In genomic region chr3R:23248853-23249573, dm6 we compare ENCODE assay signal across 1 fruit fly cellular context.
TF ChIP-seq lines count a peak whose summit lies in the region.

CG4467 (minus strand) TSS chr3R:23248903.

TF ChIP-seq in whole organism, embryonic, 481 proteins besides CTCF, POLR2A, EP300 and RAD21 (continued from another document):
- no peak for TF ChIP-seq Hr51 (GFP tag; optimal IDR thresholded peaks at IDR 0.05; lab: Kevin White, UChicago)
- TF ChIP-seq ab (GFP tag; optimal IDR thresholded peaks at IDR 0.05; lab: Kevin White, UChicago) = no peak
- no peak for TF ChIP-seq prd (optimal IDR thresholded peaks at IDR 0.05; lab: Kevin White, UChicago)
- no peak for TF ChIP-seq prd (GFP tag; IDR thresholded peaks at IDR 0.05; lab: Robert Waterston, UW)
- peak; percentile 6 for TF ChIP-seq az2 (GFP tag; optimal IDR thresholded peaks at IDR 0.05; lab: Kevin White, UChicago)
- TF ChIP-seq hkb (optimal IDR thresholded peaks at IDR 0.05; lab: Kevin White, UChicago) = no peak
- TF ChIP-seq hkb (GFP tag; IDR thresholded peaks at IDR 0.05; lab: Robert Waterston, UW) = no peak
- TF ChIP-seq corto (GFP tag; optimal IDR thresholded peaks at IDR 0.05; lab: Kevin White, UChicago) = no peak
- TF ChIP-seq ewg (GFP tag; optimal IDR thresholded peaks at IDR 0.05; lab: Kevin White, UChicago) = peak; percentile 30
- peak; percentile 94 for TF ChIP-seq sd (tag; optimal IDR thresholded peaks at IDR 0.05; lab: Kevin White, UChicago)
- no peak for TF ChIP-seq sna (GFP tag; IDR thresholded peaks at IDR 0.05; lab: Robert Waterston, UW; ENCODE audit: partially characterized antibody)
- TF ChIP-seq crol (GFP tag; IDR thresholded peaks at IDR 0.05; lab: Robert Waterston, UW) = peak; percentile 61; the same call in 1 of the 2 replicates
- TF ChIP-seq unpg (GFP tag; optimal IDR thresholded peaks at IDR 0.05; lab: Kevin White, UChicago) = no peak
- TF ChIP-seq chinmo (GFP tag; IDR thresholded peaks at IDR 0.05; lab: Robert Waterston, UW; ENCODE audit: partially characterized antibody) = 0 out of 4 replicates have a peak, but pooled peaks have one; percentile 24
- no peak for TF ChIP-seq kah (GFP tag; optimal IDR thresholded peaks at IDR 0.05; lab: Kevin White, UChicago)
- TF ChIP-seq insv (GFP tag; optimal IDR thresholded peaks at IDR 0.05; lab: Kevin White, UChicago) = no peak
- no peak for TF ChIP-seq ftz-f1 (GFP tag; optimal IDR thresholded peaks at IDR 0.05; lab: Kevin White, UChicago)
- no peak for TF ChIP-seq dati (GFP tag; IDR thresholded peaks at IDR 0.05; lab: Robert Waterston, UW)
- TF ChIP-seq oc (tag; optimal IDR thresholded peaks at IDR 0.05; lab: Kevin White, UChicago) = peak; percentile 25
- no peak for TF ChIP-seq Doc3 (GFP tag; IDR thresholded peaks at IDR 0.05; lab: Robert Waterston, UW; ENCODE audit: partially characterized antibody)
- TF ChIP-seq Opbp (GFP tag; IDR thresholded peaks at IDR 0.05; lab: Robert Waterston, UW; ENCODE audit: partially characterized antibody) = peak; percentile 55; the same call in 1 of the 3 replicates
- no peak for TF ChIP-seq CG17385 (GFP tag; optimal IDR thresholded peaks at IDR 0.05; lab: Kevin White, UChicago)
- peak; percentile 9 for TF ChIP-seq lilli (GFP tag; optimal IDR thresholded peaks at IDR 0.05; lab: Kevin White, UChicago)
- TF ChIP-seq CG1529 (GFP tag; optimal IDR thresholded peaks at IDR 0.05; lab: Kevin White, UChicago) = no peak
- TF ChIP-seq D19A (tag; optimal IDR thresholded peaks at IDR 0.05; lab: Kevin White, UChicago) = peak; percentile 97
- no peak for TF ChIP-seq CG3726 (GFP tag; IDR thresholded peaks at IDR 0.05; lab: Robert Waterston, UW)
- peak; percentile 48; the same call in 1 of the 2 replicates for TF ChIP-seq CG42726 (GFP tag; IDR thresholded peaks at IDR 0.05; lab: Robert Waterston, UW; ENCODE audit: partially characterized antibody)
- no peak for TF ChIP-seq emc (GFP tag; optimal IDR thresholded peaks at IDR 0.05; lab: Kevin White, UChicago)
- peak; percentile 14 for TF ChIP-seq CG10274 (GFP tag; optimal IDR thresholded peaks at IDR 0.05; lab: Kevin White, UChicago)
- peak; percentile 33 for TF ChIP-seq Hey (tag; optimal IDR thresholded peaks at IDR 0.05; lab: Kevin White, UChicago)
- peak; percentile 37 for TF ChIP-seq kni (GFP tag; optimal IDR thresholded peaks at IDR 0.05; lab: Kevin White, UChicago)
- no peak for TF ChIP-seq slbo (GFP tag; IDR thresholded peaks at IDR 0.05; lab: Robert Waterston, UW)
- no peak for TF ChIP-seq bcd (GFP tag; optimal IDR thresholded peaks at IDR 0.05; lab: Kevin White, UChicago)
- peak; percentile 64 for TF ChIP-seq row (GFP tag; IDR thresholded peaks at IDR 0.05; lab: Robert Waterston, UW)
- peak; percentile 37 for TF ChIP-seq cg (GFP tag; optimal IDR thresholded peaks at IDR 0.05; lab: Kevin White, UChicago)
- TF ChIP-seq CG8924 (tag; optimal IDR thresholded peaks at IDR 0.05; lab: Kevin White, UChicago) = peak; percentile 9
- no peak for TF ChIP-seq CG18476 (GFP tag; optimal IDR thresholded peaks at IDR 0.05; lab: Kevin White, UChicago)
- no peak for TF ChIP-seq CG7928 (GFP tag; optimal IDR thresholded peaks at IDR 0.05; lab: Kevin White, UChicago)
- TF ChIP-seq ci (GFP tag; IDR thresholded peaks at IDR 0.05; lab: Robert Waterston, UW) = 0 out of 3 replicates have a peak, but pooled peaks have one; percentile 29
- no peak for TF ChIP-seq Hr78 (GFP tag; optimal IDR thresholded peaks at IDR 0.05; lab: Kevin White, UChicago)
- TF ChIP-seq HLHmδ (GFP tag; optimal IDR thresholded peaks at IDR 0.05; lab: Kevin White, UChicago) = no peak
- no peak for TF ChIP-seq CG4404 (GFP tag; IDR thresholded peaks at IDR 0.05; lab: Robert Waterston, UW)
- no peak for TF ChIP-seq klu (GFP tag; IDR thresholded peaks at IDR 0.05; lab: Robert Waterston, UW)
- TF ChIP-seq CG12769 (tag; optimal IDR thresholded peaks at IDR 0.05; lab: Kevin White, UChicago) = no peak
- no peak for TF ChIP-seq CG17361 (GFP tag; IDR thresholded peaks at IDR 0.05; lab: Robert Waterston, UW)
- peak; percentile 25; the same call in 1 of the 2 replicates for TF ChIP-seq Bgb (GFP tag; IDR thresholded peaks at IDR 0.05; lab: Robert Waterston, UW; ENCODE audit: partially characterized antibody)
- peak; percentile 11 for TF ChIP-seq sens (GFP tag; lab: Kevin White, UChicago)
- peak; percentile 31 for TF ChIP-seq lab (GFP tag; optimal IDR thresholded peaks at IDR 0.05; lab: Kevin White, UChicago)
- peak; percentile 43 for TF ChIP-seq scrt (GFP tag; optimal IDR thresholded peaks at IDR 0.05; lab: Kevin White, UChicago)
- no peak for TF ChIP-seq CHES-1-like (GFP tag; optimal IDR thresholded peaks at IDR 0.05; lab: Kevin White, UChicago)
- peak; percentile 13 for TF ChIP-seq Hand (GFP tag; optimal IDR thresholded peaks at IDR 0.05; lab: Kevin White, UChicago)
- TF ChIP-seq Adf1 (GFP tag; IDR thresholded peaks at IDR 0.05; lab: Robert Waterston, UW) = no peak
- TF ChIP-seq Atf-2 (GFP tag; optimal IDR thresholded peaks at IDR 0.05; lab: Kevin White, UChicago) = no peak
- peak; percentile 10 for TF ChIP-seq CG15514 (GFP tag; optimal IDR thresholded peaks at IDR 0.05; lab: Kevin White, UChicago)
- peak; percentile 62 for TF ChIP-seq yki (optimal IDR thresholded peaks at IDR 0.05; lab: Kevin White, UChicago)
- TF ChIP-seq pfk (GFP tag; optimal IDR thresholded peaks at IDR 0.05; lab: Kevin White, UChicago) = peak; percentile 6
- TF ChIP-seq gem (tag; optimal IDR thresholded peaks at IDR 0.05; lab: Kevin White, UChicago) = peak; percentile 27
- TF ChIP-seq her (GFP tag; optimal IDR thresholded peaks at IDR 0.05; lab: Kevin White, UChicago) = peak; percentile 0
- TF ChIP-seq Lhr (GFP tag; optimal IDR thresholded peaks at IDR 0.05; lab: Kevin White, UChicago) = no peak
- TF ChIP-seq CG33557 (GFP tag; optimal IDR thresholded peaks at IDR 0.05; lab: Kevin White, UChicago) = no peak
- no peak for TF ChIP-seq CG6765 (GFP tag; optimal IDR thresholded peaks at IDR 0.05; lab: Kevin White, UChicago)
- TF ChIP-seq Hmr (GFP tag; optimal IDR thresholded peaks at IDR 0.05; lab: Kevin White, UChicago) = peak; percentile 29
- TF ChIP-seq bsh (GFP tag; optimal IDR thresholded peaks at IDR 0.05; lab: Kevin White, UChicago) = peak in 1 of 2 experiments; percentile 18
- TF ChIP-seq CG12155 (GFP tag; optimal IDR thresholded peaks at IDR 0.05; lab: Kevin White, UChicago) = no peak
- TF ChIP-seq mirr (GFP tag; optimal IDR thresholded peaks at IDR 0.05; lab: Kevin White, UChicago) = peak; percentile 59
- TF ChIP-seq CG10543 (GFP tag; optimal IDR thresholded peaks at IDR 0.05; lab: Kevin White, UChicago) = peak; percentile 5
- peak; percentile 84; the same call in 1 of the 2 replicates for TF ChIP-seq seq (GFP tag; IDR thresholded peaks at IDR 0.05; lab: Robert Waterston, UW)
- peak; percentile 17 for TF ChIP-seq B-H2 (GFP tag; optimal IDR thresholded peaks at IDR 0.05; lab: Kevin White, UChicago)
- TF ChIP-seq bbx (GFP tag; IDR thresholded peaks at IDR 0.05; lab: Robert Waterston, UW; ENCODE audit: partially characterized antibody) = peak; percentile 51
- 0 out of 2 replicates have a peak, but pooled peaks have one; percentile 16 for TF ChIP-seq CG9932 (GFP tag; IDR thresholded peaks at IDR 0.05; lab: Robert Waterston, UW)
- TF ChIP-seq onecut (GFP tag; IDR thresholded peaks at IDR 0.05; lab: Robert Waterston, UW) = peak; percentile 22; the same call in 1 of the 2 replicates
- TF ChIP-seq Myb (GFP tag; optimal IDR thresholded peaks at IDR 0.05; lab: Kevin White, UChicago) = no peak
- TF ChIP-seq CG8290 (GFP tag; optimal IDR thresholded peaks at IDR 0.05; lab: Kevin White, UChicago) = no peak
- peak in 1 of 2 experiments; percentile 36 for TF ChIP-seq CG8290 (tag; optimal IDR thresholded peaks at IDR 0.05; lab: Kevin White, UChicago)
- TF ChIP-seq Rfx (GFP tag; IDR thresholded peaks at IDR 0.05; lab: Robert Waterston, UW) = peak; percentile 5; the same call in 1 of the 2 replicates
